Worm (Caenorhabditis elegans): ENCODE data around the gene F56D6.14.
"Not testable (repeated sequence)": the region's sequence is repeated elsewhere in the genome, so short reads cannot be mapped to it uniquely, and the experiment has no call there.

F56D6.14 gene

DNA sequence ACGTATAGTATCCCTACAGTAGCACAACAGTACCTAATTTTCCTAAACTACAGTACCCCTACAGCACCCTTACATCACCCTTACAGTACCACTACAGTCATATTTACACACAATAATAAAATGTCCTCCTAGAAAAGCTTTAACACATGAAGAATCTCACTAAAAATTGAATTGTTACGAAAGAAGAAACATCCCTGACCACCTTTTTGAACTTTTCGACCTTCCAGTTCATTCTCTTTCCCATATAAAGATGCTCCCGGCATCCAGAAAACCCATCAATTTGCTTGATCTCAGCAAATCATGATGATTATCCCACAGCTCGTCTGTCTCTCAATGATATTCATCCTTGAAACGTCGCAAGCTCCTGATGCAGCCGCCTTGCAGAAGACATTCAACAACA, 12.9 kb upstream of the F56D6.14 start, which contains the start of gene F56D6.21:
Gene F56D6.21 (plus strand): TSS at position 301 of the 400 bp plus-strand sequence.
- TF ChIP-seq spr-3 (GFP tag; optimal IDR thresholded peaks at IDR 0.05) = no peak
- TF ChIP-seq lin-39 (tag; optimal IDR thresholded peaks at IDR 0.05) = no peak
- TF ChIP-seq ctbp-1 (GFP tag; IDR thresholded peaks at IDR 0.05) = no peak
- no peak for TF ChIP-seq hif-1 (tag; optimal IDR thresholded peaks at IDR 0.05)
- TF ChIP-seq lir-3 (tag; optimal IDR thresholded peaks at IDR 0.05) = no peak
- TF ChIP-seq nhr-10 (tag; optimal IDR thresholded peaks at IDR 0.05) = no peak
- no peak for TF ChIP-seq egl-27 (tag; optimal IDR thresholded peaks at IDR 0.05)
- no peak for TF ChIP-seq vab-7 (GFP tag; IDR thresholded peaks at IDR 0.05)
- no peak for TF ChIP-seq madf-9 (GFP tag; conservative IDR thresholded peaks at IDR 0.05)
- TF ChIP-seq lim-7 (GFP tag; IDR thresholded peaks at IDR 0.05) = no peak
- TF ChIP-seq set-16 (GFP tag; IDR thresholded peaks at IDR 0.05) = no peak
- no peak for TF ChIP-seq F49E8.2 (tag; optimal IDR thresholded peaks at IDR 0.05; ENCODE audit: borderline replicate concordance)
- TF ChIP-seq ceh-28 (tag; optimal IDR thresholded peaks at IDR 0.05) = no peak
- no peak for TF ChIP-seq duxl-1 (tag; optimal IDR thresholded peaks at IDR 0.05; ENCODE audit: poor library complexity)
- TF ChIP-seq pha-4 (GFP tag; IDR thresholded peaks at IDR 0.05) = no peak
- TF ChIP-seq pha-4 (tag; optimal IDR thresholded peaks at IDR 0.05) = no peak
- no peak for TF ChIP-seq rbr-2 (tag; optimal IDR thresholded peaks at IDR 0.05)
- no peak for TF ChIP-seq zag-1 (tag; optimal IDR thresholded peaks at IDR 0.05)

DNA sequence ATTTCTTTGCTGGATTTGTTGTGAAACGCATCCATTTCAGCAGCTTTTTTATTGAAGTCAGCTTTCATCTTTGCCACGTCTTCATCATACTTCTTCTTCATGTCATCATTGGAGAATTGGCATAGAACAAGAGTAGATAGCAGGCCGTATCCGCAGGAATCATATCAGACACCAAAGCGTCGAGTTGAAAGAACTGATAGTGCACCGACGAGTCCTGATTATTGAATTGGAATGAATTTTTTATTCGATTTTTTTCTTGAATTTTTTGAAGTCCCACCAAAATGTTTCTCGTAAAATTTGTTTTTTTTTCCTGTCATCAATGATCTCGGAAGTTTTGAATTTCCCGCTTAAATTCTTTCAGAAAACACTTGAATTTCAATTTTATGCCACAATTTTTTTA, 11.1 kb upstream of the F56D6.14 start, which contains the start of gene F56D6.11:
Gene F56D6.11 (minus strand): TSS at position 101 of the 400 bp plus-strand sequence.
- TF ChIP-seq vab-7 (GFP tag; IDR thresholded peaks at IDR 0.05) = no peak
- no peak for TF ChIP-seq fos-1 (tag; optimal IDR thresholded peaks at IDR 0.05)
- no peak for TF ChIP-seq dmd-6 (GFP tag; IDR thresholded peaks at IDR 0.05)
- TF ChIP-seq nhr-76 (tag; optimal IDR thresholded peaks at IDR 0.05) = no peak
- no peak for TF ChIP-seq zag-1 (tag; optimal IDR thresholded peaks at IDR 0.05)
- no peak for TF ChIP-seq R02D3.7 (tag; optimal IDR thresholded peaks at IDR 0.05)
- no peak for TF ChIP-seq zip-11 (GFP tag; IDR thresholded peaks at IDR 0.05)

DNA sequence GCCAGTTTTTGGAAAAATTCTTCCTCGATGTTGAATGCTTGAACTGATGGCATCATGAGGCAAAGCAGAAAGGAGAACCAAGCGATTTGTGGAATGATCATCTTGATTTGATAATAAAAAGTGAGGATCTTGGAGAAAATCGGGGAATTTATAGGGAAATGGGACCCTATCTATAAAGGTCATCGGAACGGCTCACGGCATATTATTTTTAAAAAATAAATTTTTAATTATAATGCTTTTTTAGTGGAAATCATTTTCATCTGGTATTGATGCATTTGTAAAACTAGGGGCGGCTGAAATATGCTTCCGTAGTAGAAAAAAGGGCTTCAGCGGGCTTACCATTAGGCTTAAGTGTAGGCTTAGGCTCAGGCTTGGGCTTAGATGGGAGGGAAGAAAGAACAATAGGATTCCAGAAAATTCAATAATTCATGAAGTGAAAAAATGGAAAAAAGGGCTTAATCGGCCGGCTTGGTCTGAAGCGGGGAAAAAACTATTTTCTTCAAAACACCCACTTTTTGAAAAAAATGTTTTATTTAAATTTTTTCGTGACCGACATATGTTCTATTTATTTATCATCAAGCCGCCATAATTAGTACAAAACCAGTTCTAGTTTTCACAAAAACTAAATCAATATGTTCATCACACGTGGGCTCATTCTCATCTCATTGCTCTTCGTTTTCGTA, 9.9 kb upstream of the F56D6.14 start, which contains the start of the genes F56D6.22 and F56D6.12:
Gene F56D6.22 (minus strand): TSS at position 101 of the 683 bp plus-strand sequence.
Gene F56D6.12 (plus strand): TSS at position 633 of the 683 bp plus-strand sequence.
- no peak for TF ChIP-seq nhr-25 (tag; optimal IDR thresholded peaks at IDR 0.05; ENCODE audit: borderline replicate concordance, insufficient read depth)
- no peak for TF ChIP-seq madf-9 (GFP tag; conservative IDR thresholded peaks at IDR 0.05)
- no peak for TF ChIP-seq pqm-1 (tag; optimal IDR thresholded peaks at IDR 0.05)
- no peak for TF ChIP-seq F37D6.2 (tag; optimal IDR thresholded peaks at IDR 0.05)
- no peak for TF ChIP-seq zip-11 (GFP tag; IDR thresholded peaks at IDR 0.05)
- no peak for TF ChIP-seq F49E8.2 (tag; optimal IDR thresholded peaks at IDR 0.05; ENCODE audit: borderline replicate concordance)
- TF ChIP-seq ctbp-1 (GFP tag; IDR thresholded peaks at IDR 0.05) = no peak
- no peak for TF ChIP-seq nhr-111 (GFP tag; optimal IDR thresholded peaks at IDR 0.05)
- no peak for TF ChIP-seq unc-62 (GFP tag; optimal IDR thresholded peaks at IDR 0.05 in 1 of 2)
- TF ChIP-seq unc-62 (tag; optimal IDR thresholded peaks at IDR 0.05) = no peak

DNA sequence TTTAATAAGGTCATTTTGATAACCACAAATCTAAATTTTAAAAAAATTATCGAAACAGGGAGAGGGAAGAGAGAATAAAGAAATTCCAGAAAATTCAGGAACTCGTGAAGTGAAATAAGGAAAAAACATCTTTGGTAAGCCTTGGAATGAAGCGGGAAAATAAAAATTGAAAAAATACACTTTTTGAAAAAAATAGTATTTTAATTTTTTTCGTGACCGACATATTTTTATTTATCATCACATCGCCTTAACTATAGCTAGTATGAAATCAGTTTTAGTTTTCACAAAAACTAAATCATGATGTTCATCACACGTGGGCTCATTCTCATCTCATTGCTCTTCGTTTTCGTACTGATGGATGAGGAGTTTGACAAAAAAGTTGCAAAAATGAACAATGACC, 8.4 kb upstream of the F56D6.14 start, which contains the start of gene F56D6.13:
Gene F56D6.13 (plus strand): TSS at position 301 of the 400 bp plus-strand sequence.
- TF ChIP-seq unc-62 (GFP tag; optimal IDR thresholded peaks at IDR 0.05 in 1 of 2) (no peak), unc-62 (tag; optimal IDR thresholded peaks at IDR 0.05) (no peak), snpc-4 (tag; optimal IDR thresholded peaks at IDR 0.05) (no peak), T20F7.1 (GFP tag; optimal IDR thresholded peaks at IDR 0.05) (no peak)

DNA sequence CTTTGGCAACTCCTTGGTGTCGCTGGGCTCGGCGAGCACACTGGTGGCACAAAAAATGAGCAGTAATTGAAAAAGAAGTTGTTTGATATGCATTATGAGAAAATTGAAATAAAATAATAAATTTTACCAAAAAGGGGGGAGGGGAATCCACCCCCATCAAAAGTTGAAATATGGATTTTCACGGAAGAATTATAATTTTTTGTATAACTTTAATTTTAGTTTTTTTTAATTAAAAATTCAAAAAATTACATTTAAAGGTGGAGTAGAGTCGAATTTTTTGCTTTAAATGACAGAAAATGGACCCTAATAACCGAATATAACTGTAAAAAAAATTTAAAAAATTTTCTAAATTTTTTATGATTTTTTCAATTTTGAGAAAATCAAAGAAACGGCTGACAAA, 5.7 kb upstream of the F56D6.14 start, which contains the start of gene F56D6.18:
Gene F56D6.18 (minus strand): TSS at position 101 of the 400 bp plus-strand sequence.
- TF ChIP-seq nhr-42 (GFP tag; IDR thresholded peaks at IDR 0.05); ceh-32 (tag; optimal IDR thresholded peaks at IDR 0.05; ENCODE audit: poor library complexity); ZK337.2 (GFP tag; IDR thresholded peaks at IDR 0.05): not testable (repeated sequence)
